Fruit fly (Drosophila melanogaster) whole organism: ENCODE data around the gene spi.

ENCODE experiments used
- psq ChIP-seq: fragments of >200 bp; optimal IDR thresholded peaks from 2 replicates; lab custom pipeline; 2017
- usp ChIP-seq: fragments of >200 bp; optimal IDR thresholded peaks from 2 replicates; lab custom pipeline; 2017; ENCODE audit warnings: missing biosample characterization, missing genetic modification characterization, mixed read lengths

DNA sequence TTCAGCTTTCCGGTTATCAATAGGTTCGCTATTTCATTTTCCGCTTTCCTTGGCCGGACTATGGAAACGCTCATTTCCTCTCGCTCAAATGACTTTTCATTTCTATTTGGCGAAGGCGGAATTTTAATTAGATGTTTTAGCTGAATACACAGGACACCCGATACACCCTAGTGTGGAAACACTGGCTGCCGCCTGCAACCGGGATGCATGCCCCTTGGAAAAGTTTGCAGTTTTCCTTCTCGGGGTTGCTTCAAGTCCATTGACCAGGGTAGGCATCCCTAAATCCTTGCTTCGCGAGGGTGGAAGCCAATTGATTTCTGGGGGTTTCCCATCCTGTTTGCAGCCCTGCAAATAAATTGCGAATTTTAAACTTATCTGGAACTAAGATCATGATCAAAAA is 11.8 kb upstream of the spi start:
- TF ChIP-seq psq (lab: Kevin White, UChicago) (no peak), usp (GFP tag; lab: Kevin White, UChicago) (no peak)
